Worm (Caenorhabditis elegans) whole organism, young adult: ENCODE data around the gene set-2.

Experiments
- C06A6.2 ChIP-seq: fragments of 200-800 bp; sonication (Bioruptor generic); conservative IDR thresholded peaks from 2 replicates; pipeline ENCODE4 v1.3.6; 2022; ENCODE audit warnings: missing genetic modification characterization, missing compliant biosample characterization
- F23B12.7 ChIP-seq: sonication (generic microtip); optimal IDR thresholded peaks from 2 replicates; lab custom pipeline; 2017; ENCODE audit warnings: missing genetic modification characterization, mild to moderate bottlenecking, missing compliant biosample characterization, antibody characterized with exemption, moderate library complexity; ENCODE audit not compliant: insufficient read depth
- F49E8.2 ChIP-seq: sonication (generic microtip); optimal IDR thresholded peaks from 3 replicates; lab custom pipeline; 2017; ENCODE audit warnings: missing genetic modification characterization, mild to moderate bottlenecking, missing compliant biosample characterization, antibody characterized with exemption, moderate library complexity; ENCODE audit not compliant: insufficient read depth
- K11D2.4 ChIP-seq: fragments of 200-800 bp; sonication (Bioruptor generic); IDR thresholded peaks from 2 replicates; pipeline ENCODE4 v1.3.6; 2022; ENCODE audit warnings: missing genetic modification reagents, missing genetic modification characterization, missing compliant biosample characterization
- T07F8.4 ChIP-seq: sonication (generic microtip); optimal IDR thresholded peaks from 2 replicates; lab custom pipeline; 2016; ENCODE audit warnings: mild to moderate bottlenecking, missing genetic modification characterization, moderate library complexity, missing compliant biosample characterization
- Y53F4B.3 ChIP-seq: fragments of 200-800 bp; sonication (Bioruptor generic); IDR thresholded peaks from 2 replicates; pipeline ENCODE4 v1.3.6; 2022; ENCODE audit warnings: missing genetic modification reagents, missing genetic modification characterization, missing compliant biosample characterization
- aptf-3 ChIP-seq: fragments of 200-800 bp; sonication (Bioruptor generic); IDR thresholded peaks from 2 replicates; pipeline ENCODE4 v1.3.6; 2022; ENCODE audit warnings: missing genetic modification characterization, missing compliant biosample characterization
- athp-1 ChIP-seq: sonication (generic microtip); optimal IDR thresholded peaks from 2 replicates; lab custom pipeline; 2017; ENCODE audit warnings: mild to moderate bottlenecking, missing genetic modification characterization, missing compliant biosample characterization
- attf-5 ChIP-seq: fragments of 200-800 bp; sonication (Bioruptor generic); optimal IDR thresholded peaks from 2 replicates; lab custom pipeline; 2018; ENCODE audit warnings: mild to moderate bottlenecking, missing genetic modification characterization, missing compliant biosample characterization
- bed-2 ChIP-seq: fragments of 200-800 bp; sonication (Bioruptor generic); IDR thresholded peaks from 2 replicates; pipeline ENCODE4 v1.3.6; 2022; ENCODE audit warnings: missing genetic modification reagents, missing genetic modification characterization, missing compliant biosample characterization
- cebp-2 ChIP-seq: fragments of 200-800 bp; sonication (Bioruptor generic); IDR thresholded peaks from 2 replicates; pipeline ENCODE4 v1.3.6; 2022; ENCODE audit warnings: missing genetic modification characterization, missing compliant biosample characterization
- ceh-58 ChIP-seq: fragments of 200-800 bp; sonication (Bioruptor generic); IDR thresholded peaks from 2 replicates; pipeline ENCODE4 v1.3.6; 2022; ENCODE audit warnings: missing genetic modification characterization, missing compliant biosample characterization
- ceh-91 ChIP-seq: fragments of 200-800 bp; sonication (Bioruptor generic); IDR thresholded peaks from 2 replicates; pipeline ENCODE4 v1.3.6; 2022; ENCODE audit warnings: missing genetic modification reagents, missing genetic modification characterization, missing compliant biosample characterization
- dox-1 ChIP-seq: fragments of 200-800 bp; sonication (Bioruptor generic); IDR thresholded peaks from 2 replicates; pipeline ENCODE4 v1.3.6; 2022; ENCODE audit warnings: missing genetic modification reagents, missing genetic modification characterization, missing compliant biosample characterization
- efl-1 ChIP-seq: fragments of 150-350 bp; optimal IDR thresholded peaks from 2 replicates; lab custom pipeline; 2014; ENCODE audit warnings: missing biosample characterization, missing genetic modification reagents, missing genetic modification characterization
- egl-18 ChIP-seq: fragments of 200-800 bp; sonication (Bioruptor generic); IDR thresholded peaks from 2 replicates; pipeline ENCODE4 v1.3.6; 2022; ENCODE audit warnings: missing genetic modification reagents, missing genetic modification characterization, missing compliant biosample characterization
- egl-44 ChIP-seq: fragments of 200-800 bp; sonication (Bioruptor generic); IDR thresholded peaks from 2 replicates; pipeline ENCODE4 v1.3.6; 2022; ENCODE audit warnings: missing genetic modification reagents, missing genetic modification characterization, missing compliant biosample characterization
- ekl-4 ChIP-seq: fragments of 200-800 bp; sonication (Bioruptor generic); IDR thresholded peaks from 2 replicates; pipeline ENCODE4 v1.3.6; 2022; ENCODE audit warnings: missing genetic modification reagents, missing genetic modification characterization, missing compliant biosample characterization
- gei-17 ChIP-seq: fragments of 200-800 bp; sonication (Bioruptor generic); optimal IDR thresholded peaks from 2 replicates; lab custom pipeline; 2018; ENCODE audit warnings: mild to moderate bottlenecking, missing genetic modification characterization, missing compliant biosample characterization
- hlh-12 ChIP-seq: sonication (generic microtip); optimal IDR thresholded peaks from 2 replicates; lab custom pipeline; 2016; ENCODE audit warnings: missing genetic modification characterization, missing compliant biosample characterization
- lag-1 ChIP-seq: fragments of 200-800 bp; sonication (Bioruptor generic); IDR thresholded peaks from 2 replicates; pipeline ENCODE4 v1.3.6; 2022; ENCODE audit warnings: missing genetic modification reagents, missing genetic modification characterization, missing compliant biosample characterization
- lin-26 ChIP-seq: fragments of 200-800 bp; sonication (Bioruptor generic); IDR thresholded peaks from 2 replicates; pipeline ENCODE4 v1.3.6; 2022; ENCODE audit warnings: missing genetic modification reagents, missing genetic modification characterization, missing compliant biosample characterization
- lin-35 ChIP-seq, 3 experiments: fragments of 150-350 bp in 2 of 3; sonication (generic microtip) in 1 of 3; optimal IDR thresholded peaks; 2 replicates each; lab custom pipeline; 2014 to 2018; ENCODE audit warnings: missing biosample characterization in 3 of 3, missing genetic modification characterization in 3 of 3, missing genetic modification reagents in 3 of 3
- lin-54 ChIP-seq: fragments of 200-800 bp; sonication (Bioruptor generic); optimal IDR thresholded peaks from 2 replicates; lab custom pipeline; 2018; ENCODE audit warnings: mild to moderate bottlenecking, missing genetic modification characterization, missing compliant biosample characterization
- madf-3 ChIP-seq: fragments of 200-800 bp; sonication (Bioruptor generic); IDR thresholded peaks from 2 replicates; pipeline ENCODE4 v1.3.6; 2022; ENCODE audit warnings: missing genetic modification reagents, missing genetic modification characterization, missing compliant biosample characterization
- madf-8 ChIP-seq: fragments of 200-800 bp; sonication (Bioruptor generic); conservative IDR thresholded peaks from 2 replicates; pipeline ENCODE4 v1.3.6; 2022; ENCODE audit warnings: missing genetic modification reagents, missing genetic modification characterization, missing compliant biosample characterization
- mxl-1 ChIP-seq: sonication (generic microtip); optimal IDR thresholded peaks from 2 replicates; lab custom pipeline; 2016; ENCODE audit warnings: missing genetic modification characterization, missing compliant biosample characterization
- nfya-1 ChIP-seq: sonication (generic microtip); optimal IDR thresholded peaks from 2 replicates; lab custom pipeline; 2017; ENCODE audit warnings: antibody characterized with exemption, missing compliant biosample characterization, missing genetic modification characterization, borderline replicate concordance; ENCODE audit not compliant: insufficient read depth
- nhr-80 ChIP-seq: sonication (generic microtip); optimal IDR thresholded peaks from 2 replicates; lab custom pipeline; 2016; ENCODE audit warnings: missing genetic modification characterization, missing compliant biosample characterization
- nhr-90 ChIP-seq: sonication (generic microtip); optimal IDR thresholded peaks from 2 replicates; lab custom pipeline; 2016; ENCODE audit warnings: missing genotype, mild to moderate bottlenecking, missing genetic modification characterization, missing compliant biosample characterization
- pha-4 ChIP-seq: fragments of 150-350 bp; sonication (generic microtip); optimal IDR thresholded peaks from 2 replicates; lab custom pipeline; 2014; ENCODE audit warnings: missing biosample characterization, missing genetic modification reagents, missing genetic modification characterization
- rcor-1 ChIP-seq: fragments of 200-800 bp; sonication (Bioruptor generic); IDR thresholded peaks from 2 replicates; pipeline ENCODE4 v1.3.6; 2022; ENCODE audit warnings: missing genetic modification reagents, missing genetic modification characterization, missing compliant biosample characterization
- sdz-38 ChIP-seq: sonication (generic microtip); optimal IDR thresholded peaks from 2 replicates; lab custom pipeline; 2016; ENCODE audit warnings: missing genotype, missing genetic modification characterization, missing compliant biosample characterization
- snpc-1.3 ChIP-seq: sonication (generic microtip); optimal IDR thresholded peaks from 2 replicates; lab custom pipeline; 2017; ENCODE audit warnings: missing genetic modification characterization, mild to moderate bottlenecking, missing compliant biosample characterization, antibody characterized with exemption, moderate library complexity, missing genotype, missing genetic modification reagents; ENCODE audit not compliant: insufficient read depth
- snpc-3.4 ChIP-seq: sonication (generic microtip); optimal IDR thresholded peaks from 2 replicates; lab custom pipeline; 2017; ENCODE audit warnings: missing genetic modification characterization, mild to moderate bottlenecking, missing compliant biosample characterization, antibody characterized with exemption, moderate library complexity, missing genotype, missing genetic modification reagents
- snpc-4 ChIP-seq, 5 experiments: fragments of 150-350 bp in 1 of 5; sonication (generic microtip) in 4 of 5; optimal IDR thresholded peaks; 2 replicates each; lab custom pipeline; 2014 to 2018; ENCODE audit warnings: missing genetic modification characterization in 5 of 5, missing biosample characterization in 3 of 5, antibody characterized with exemption in 2 of 5, mild to moderate bottlenecking in 2 of 5, missing compliant biosample characterization in 2 of 5, missing genotype in 2 of 5, moderate library complexity in 2 of 5, missing genetic modification reagents in 1 of 5
- tbx-9 ChIP-seq: sonication (generic microtip); optimal IDR thresholded peaks from 2 replicates; lab custom pipeline; 2016; ENCODE audit warnings: borderline replicate concordance, missing genetic modification characterization, inconsistent platforms, missing compliant biosample characterization
- unc-130 ChIP-seq: sonication (generic microtip); optimal IDR thresholded peaks from 2 replicates; lab custom pipeline; 2016; ENCODE audit warnings: missing genetic modification reagents, missing genetic modification characterization, missing compliant biosample characterization
- xnd-1 ChIP-seq: sonication (generic microtip); optimal IDR thresholded peaks from 2 replicates; lab custom pipeline; 2016; ENCODE audit warnings: missing genotype, missing genetic modification reagents, missing genetic modification characterization, missing compliant biosample characterization
- ztf-22 ChIP-seq: fragments of 200-800 bp; sonication (Bioruptor generic); optimal IDR thresholded peaks from 2 replicates; lab custom pipeline; 2018; ENCODE audit warnings: mild to moderate bottlenecking, missing genetic modification characterization, moderate library complexity, missing compliant biosample characterization
- ztf-26 ChIP-seq: sonication (generic microtip); optimal IDR thresholded peaks from 2 replicates; lab custom pipeline; 2017; ENCODE audit warnings: missing genetic modification characterization, missing compliant biosample characterization
- ztf-3 ChIP-seq: fragments of 200-800 bp; sonication (Bioruptor generic); optimal IDR thresholded peaks from 2 replicates; lab custom pipeline; 2018; ENCODE audit warnings: mild to moderate bottlenecking, missing genetic modification characterization, missing compliant biosample characterization

set-2 gene

DNA sequence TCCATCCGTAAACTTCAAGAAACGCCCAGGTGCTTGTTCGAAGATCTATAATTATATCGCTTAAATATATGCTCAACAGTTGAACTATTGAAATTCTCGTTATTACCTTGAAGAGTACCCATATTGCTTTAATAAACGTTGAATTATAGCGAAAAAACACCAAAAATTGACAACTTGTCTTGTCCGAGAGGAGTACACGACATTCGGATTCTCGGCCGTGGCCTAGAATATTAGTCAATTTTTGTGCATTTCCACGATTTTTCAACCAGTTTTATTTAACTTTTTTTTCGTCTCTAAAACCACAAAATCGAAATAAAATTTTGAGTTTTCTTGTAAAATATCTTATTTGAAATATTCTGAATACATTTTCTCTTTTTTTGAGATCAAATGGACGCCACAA is 17.7 kb downstream of the set-2 start, which contains the start of the genes F26F4.9 and cee-1 (continued):
- TF ChIP-seq F49E8.2 (tag; lab: Kevin White, UChicago) (no peak), madf-8 (peak; percentile 36; the same call in 1 of the 2 replicates), F23B12.7 (tag; lab: Kevin White, UChicago) (no peak), lin-35 (GFP tag; optimal IDR thresholded peaks at IDR 0.05; lab: Kevin White, UChicago) (peak in 1 of 3 experiments; percentile 63), hlh-12 (no peak), unc-130 (peak; percentile 53), rcor-1 (GFP tag; lab: Robert Waterston, UW) (0 out of 2 replicates have a peak, but pooled peaks have one; percentile 15), T07F8.4 (tag; lab: Kevin White, UChicago) (no peak), sdz-38 (no peak), xnd-1 (no peak), dox-1 (GFP tag; lab: Robert Waterston, UW) (peak; percentile 54; the same call in 1 of the 2 replicates), cebp-2 (GFP tag; lab: Robert Waterston, UW) (no peak), egl-18 (GFP tag; lab: Robert Waterston, UW) (no peak), athp-1 (tag; lab: Kevin White, UChicago) (no peak), lag-1 (no peak), ceh-58 (GFP tag; lab: Robert Waterston, UW) (no peak), bed-2 (GFP tag; lab: Robert Waterston, UW) (no peak), C06A6.2 (GFP tag; lab: Robert Waterston, UW) (no peak), gei-17 (GFP tag; lab: Kevin White, UChicago) (no peak), nhr-80 (tag; lab: Kevin White, UChicago) (no peak), snpc-4 (GFP tag; optimal IDR thresholded peaks at IDR 0.05; lab: Kevin White, UChicago) (no peak), snpc-4 (tag; optimal IDR thresholded peaks at IDR 0.05; lab: Kevin White, UChicago) (no peak), mxl-1 (tag; lab: Kevin White, UChicago) (no peak), efl-1 (GFP tag; lab: Kevin White, UChicago) (no peak), nfya-1 (tag; lab: Kevin White, UChicago) (no peak), ceh-91 (GFP tag; lab: Robert Waterston, UW) (no peak), nhr-90 (tag; lab: Kevin White, UChicago) (no peak), ztf-26 (tag; lab: Kevin White, UChicago) (no peak), lin-54 (GFP tag; lab: Kevin White, UChicago) (peak; percentile 3), attf-5 (GFP tag; lab: Kevin White, UChicago) (no peak), madf-3 (no peak), aptf-3 (GFP tag; lab: Robert Waterston, UW) (no peak), tbx-9 (tag; lab: Kevin White, UChicago) (no peak), ztf-3 (GFP tag; lab: Kevin White, UChicago) (no peak), K11D2.4 (GFP tag; lab: Robert Waterston, UW) (no peak), Y53F4B.3 (no peak), ekl-4 (GFP tag; lab: Robert Waterston, UW) (no peak), snpc-3.4 (no peak), egl-44 (GFP tag; lab: Robert Waterston, UW) (no peak), snpc-1.3 (tag; lab: Kevin White, UChicago) (no peak), ztf-22 (GFP tag; lab: Kevin White, UChicago) (no peak), lin-26 (GFP tag; lab: Robert Waterston, UW) (no peak), pha-4 (no peak)
